Fruit fly (Drosophila melanogaster): ENCODE measurements around the gene hyx.

DNA sequence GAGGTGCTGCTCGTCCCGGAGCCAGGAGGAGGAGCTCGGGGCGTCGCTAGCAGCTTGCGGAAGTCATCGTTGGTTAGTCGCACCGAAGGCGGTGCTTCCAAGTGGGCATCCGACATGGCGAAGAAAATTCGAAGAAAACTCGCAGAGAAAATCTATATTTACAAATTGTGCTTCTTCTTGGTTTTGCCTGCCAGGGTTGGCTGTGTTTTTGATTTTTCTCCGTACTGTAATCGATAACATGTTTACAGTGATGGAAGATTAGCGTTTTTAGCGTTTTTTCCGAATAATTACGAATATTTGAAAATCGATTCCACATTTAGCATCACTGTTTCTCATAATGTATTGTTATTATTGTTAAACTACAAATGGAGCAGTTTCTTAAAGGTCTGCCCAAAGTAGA is 26.3 kb downstream of the hyx start, which contains the start of the genes beag and Ada:
- TF ChIP-seq CG7101 (tag; optimal IDR thresholded peaks at IDR 0.05): peak; percentile 61
- no peak for TF ChIP-seq tj (GFP tag; optimal IDR thresholded peaks at IDR 0.05)
- TF ChIP-seq cnc (optimal IDR thresholded peaks at IDR 0.05): no peak
- TF ChIP-seq CG14711 (tag; optimal IDR thresholded peaks at IDR 0.05): peak; percentile 95
- peak; percentile 65 for TF ChIP-seq bab1 (GFP tag; optimal IDR thresholded peaks at IDR 0.05)
- no peak for TF ChIP-seq pad (GFP tag; optimal IDR thresholded peaks at IDR 0.05)
- TF ChIP-seq CG5204 (GFP tag; optimal IDR thresholded peaks at IDR 0.05): no peak
- peak; percentile 9 for TF ChIP-seq Clk (GFP tag; optimal IDR thresholded peaks at IDR 0.05)
- no peak for TF ChIP-seq Hr96 (GFP tag; optimal IDR thresholded peaks at IDR 0.05)
- no peak for TF ChIP-seq Crg-1 (GFP tag; optimal IDR thresholded peaks at IDR 0.05)
- TF ChIP-seq toe (GFP tag; optimal IDR thresholded peaks at IDR 0.05): peak; percentile 10
- TF ChIP-seq ovo (GFP tag; optimal IDR thresholded peaks at IDR 0.05): no peak
- TF ChIP-seq cic (GFP tag; optimal IDR thresholded peaks at IDR 0.05): no peak
- no peak for TF ChIP-seq kay (GFP tag; ENCODE audit: borderline replicate concordance)
